Fruit fly (Drosophila melanogaster) S2 (cell line): ENCODE data around the gene Pten.

Source experiments
- CG8478 ChIP-seq: fragments of >200 bp; optimal IDR thresholded peaks from 2 replicates; lab custom pipeline; 2018
- CTCF ChIP-seq, 2 experiments: fragments of >200 bp; optimal IDR thresholded peaks; 2 replicates each; lab custom pipeline; 2018

dm6 chr2L:10259960-10260749 lies 694 bp downstream of the Pten start:
- TF ChIP-seq CG8478 (lab: Kevin White, UChicago) (no peak), CTCF (optimal IDR thresholded peaks at IDR 0.05; lab: Kevin White, UChicago) (no peak)
